Worm (Caenorhabditis elegans) whole organism, L4/young adult: ENCODE data around the gene F13B12.6.

ENCODE experiments used
- W03F9.2 ChIP-seq: fragments of 150-350 bp; optimal IDR thresholded peaks from 2 replicates; lab custom pipeline; 2014; ENCODE audit warnings: missing biosample characterization, missing genetic modification characterization
- dao-5 ChIP-seq: sonication (generic microtip); optimal IDR thresholded peaks from 2 replicates; lab custom pipeline; 2016; ENCODE audit warnings: missing genotype, missing genetic modification characterization, moderate library complexity, missing compliant biosample characterization
- him-1 ChIP-seq: sonication (generic microtip); optimal IDR thresholded peaks from 2 replicates; lab custom pipeline; 2016; ENCODE audit warnings: missing genotype, missing genetic modification reagents, missing genetic modification characterization, missing compliant biosample characterization

DNA sequence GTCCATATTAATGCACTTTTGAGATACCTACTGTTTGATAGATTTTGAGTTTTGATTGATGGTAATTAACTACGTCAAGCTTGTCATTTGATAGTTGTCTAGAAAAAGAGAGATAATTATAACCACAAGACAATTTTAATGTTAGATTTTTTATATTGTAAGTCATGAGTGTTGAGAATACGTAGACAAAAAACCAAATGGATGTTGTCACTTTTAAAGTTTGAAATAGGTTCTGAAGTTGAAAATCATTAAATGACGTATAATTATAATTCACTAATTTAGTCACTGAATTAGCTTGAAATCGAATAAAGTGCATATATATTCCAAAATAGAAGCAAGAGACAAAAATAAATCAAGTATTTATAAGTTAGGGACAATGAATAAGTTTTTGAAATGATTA, 19.4 kb upstream of the F13B12.6 start:
- no peak for TF ChIP-seq W03F9.2 (tag; lab: Kevin White, UChicago)
- no peak for TF ChIP-seq dao-5 (tag; lab: Kevin White, UChicago)
- TF ChIP-seq him-1 (tag; lab: Kevin White, UChicago) = no peak
